Worm (Caenorhabditis elegans) whole organism, midembryonic: ENCODE measurements around the gene Y41D4A.6.

Source experiments
- cog-1 ChIP-seq: sonication (generic microtip); optimal IDR thresholded peaks from 2 replicates; lab custom pipeline; 2016; ENCODE audit warnings: missing genetic modification characterization, missing compliant biosample characterization
- klf-2 ChIP-seq: fragments of 200-800 bp; sonication (Bioruptor generic); conservative IDR thresholded peaks from 2 replicates; pipeline ENCODE4 v1.3.6; 2022; ENCODE audit warnings: missing genetic modification reagents, missing genetic modification characterization, missing compliant biosample characterization
- ref-1 ChIP-seq: fragments of 200-800 bp; sonication (Bioruptor generic); conservative IDR thresholded peaks from 2 replicates; pipeline ENCODE4 v1.3.6; 2022; ENCODE audit warnings: missing genetic modification reagents, missing genetic modification characterization, missing compliant biosample characterization
- tab-1 ChIP-seq: fragments of 200-800 bp; sonication (Bioruptor generic); IDR thresholded peaks from 2 replicates; pipeline ENCODE4 v1.3.6; 2022; ENCODE audit warnings: missing genetic modification characterization, missing compliant biosample characterization
- ztf-23 ChIP-seq: fragments of 200-800 bp; sonication (Bioruptor generic); IDR thresholded peaks from 2 replicates; pipeline ENCODE4 v1.3.6; 2022; ENCODE audit warnings: missing genetic modification reagents, missing genetic modification characterization, missing compliant biosample characterization
- ztf-29 ChIP-seq: fragments of 200-800 bp; sonication (Bioruptor generic); IDR thresholded peaks from 2 replicates; pipeline ENCODE4 v1.3.6; 2022; ENCODE audit warnings: missing genetic modification reagents, missing genetic modification characterization, missing compliant biosample characterization

- no peak for TF ChIP-seq ref-1 (GFP tag; lab: Robert Waterston, UW)
- TF ChIP-seq cog-1 (tag; lab: Kevin White, UChicago): no peak
- TF ChIP-seq klf-2 (GFP tag; lab: Robert Waterston, UW): no peak
- no peak for TF ChIP-seq tab-1
- no peak for TF ChIP-seq ztf-23
- no peak for TF ChIP-seq ztf-29 (GFP tag; lab: Robert Waterston, UW)
These were observed 21.0 kb downstream of the Y41D4A.6 start, which contains the start of gene epic-3 for ce11 chrIV:1724283-1724682.
